Worm (Caenorhabditis elegans): ENCODE data around the gene fut-6.

DNA sequence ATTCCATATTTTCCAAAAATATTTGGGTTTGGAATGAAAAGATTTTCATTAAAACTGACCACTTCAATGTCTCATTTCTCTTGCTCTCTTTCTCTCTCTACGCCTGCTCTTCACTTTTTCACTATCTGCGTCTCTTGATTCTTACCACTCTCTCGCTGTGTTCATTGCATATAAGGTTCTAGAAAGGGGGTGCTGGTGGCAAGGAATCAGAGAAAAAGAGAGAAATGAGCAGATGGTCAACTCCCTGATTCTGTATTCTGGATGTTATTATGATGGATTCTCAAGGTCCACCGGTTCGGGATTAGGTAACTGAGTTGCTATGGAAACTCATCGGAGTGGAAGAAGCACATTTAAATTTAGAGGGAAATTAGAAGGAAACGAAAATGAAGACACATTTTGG, 15.0 kb downstream of the fut-6 start:
- TF ChIP-seq nhr-237 (tag; optimal IDR thresholded peaks at IDR 0.05), result no peak
- no peak for TF ChIP-seq nhr-28 (tag; optimal IDR thresholded peaks at IDR 0.05)
- no peak for TF ChIP-seq nhr-12 (tag; optimal IDR thresholded peaks at IDR 0.05)
- TF ChIP-seq ceh-83 (GFP tag; optimal IDR thresholded peaks at IDR 0.05), result no peak
- TF ChIP-seq pha-4 (tag; optimal IDR thresholded peaks at IDR 0.05), result no peak
- TF ChIP-seq mep-1 (tag; optimal IDR thresholded peaks at IDR 0.05), result peak; percentile 72
- TF ChIP-seq lin-32 (GFP tag; optimal IDR thresholded peaks at IDR 0.05), result peak; percentile 67
- no peak for TF ChIP-seq drap-1 (GFP tag; optimal IDR thresholded peaks at IDR 0.05)
- no peak for TF ChIP-seq sem-2 (GFP tag; optimal IDR thresholded peaks at IDR 0.05)

All from whole organism, mixed stage, embryonic.